Fruit fly (Drosophila melanogaster) Kc167 (cell line): ENCODE results near the gene CheB38a.

ENCODE experiments used
- Myc ChIP-seq: fragments of >200 bp; optimal IDR thresholded peaks from 2 replicates; lab custom pipeline; 2017; ENCODE audit warnings: missing external identifiers
- Sin3A ChIP-seq: fragments of >200 bp; optimal IDR thresholded peaks from 2 replicates; lab custom pipeline; 2018; ENCODE audit warnings: missing external identifiers
- h ChIP-seq: fragments of >200 bp; optimal IDR thresholded peaks from 3 replicates; lab custom pipeline; 2018; ENCODE audit warnings: missing external identifiers
- insv ChIP-seq: fragments of >200 bp; optimal IDR thresholded peaks from 3 replicates; lab custom pipeline; 2018; ENCODE audit warnings: missing external identifiers
- psq ChIP-seq: fragments of >200 bp; optimal IDR thresholded peaks from 2 replicates; lab custom pipeline; 2017; ENCODE audit warnings: missing external identifiers
- ttk ChIP-seq: sonication (Bioruptor generic); optimal IDR thresholded peaks from 2 replicates; lab custom pipeline; 2017; ENCODE audit warnings: missing external identifiers

The CheB38a gene

dm6 chr2L:20840006-20840405, 21.7 kb upstream of the CheB38a start:
- TF ChIP-seq insv (no peak), Sin3A (lab: Kevin White, UChicago) (no peak), psq (lab: Kevin White, UChicago) (no peak), ttk (no peak), Myc (no peak), h (lab: Kevin White, UChicago) (no peak)

- no peak for TF ChIP-seq h (lab: Kevin White, UChicago)
- TF ChIP-seq ttk: no peak
- TF ChIP-seq psq (lab: Kevin White, UChicago): no peak
- no peak for TF ChIP-seq Myc
- no peak for TF ChIP-seq insv
- no peak for TF ChIP-seq Sin3A (lab: Kevin White, UChicago)
Observed at dm6 chr2L:20837885-20838284, 19.6 kb upstream of the CheB38a start, which contains the start of gene Spn38F. Gene Spn38F, minus strand, starts transcription at chr2L:20837985.

dm6 chr2L:20835501-20835900, 17.2 kb upstream of the CheB38a start, which contains the start of gene Oseg5:
Gene Oseg5, minus strand, starts transcription at chr2L:20835840.
- TF ChIP-seq Myc: no peak
- TF ChIP-seq insv: no peak
- no peak for TF ChIP-seq ttk
- TF ChIP-seq Sin3A (lab: Kevin White, UChicago): no peak
- TF ChIP-seq h (lab: Kevin White, UChicago): no peak
- TF ChIP-seq psq (lab: Kevin White, UChicago): no peak

- TF ChIP-seq Sin3A (lab: Kevin White, UChicago): no peak
Observed at dm6 chr2L:20831060-20831459, 12.7 kb upstream of the CheB38a start, which contains the start of gene CG31674. Gene CG31674, plus strand, starts transcription at chr2L:20831262.

dm6 chr2L:20829755-20830396, 11.5 kb upstream of the CheB38a start:
- TF ChIP-seq insv (no peak), ttk (no peak), psq (lab: Kevin White, UChicago) (no peak), Myc (no peak), Sin3A (lab: Kevin White, UChicago) (no peak), h (lab: Kevin White, UChicago) (no peak)

dm6 chr2L:20829309-20829708, 11.0 kb upstream of the CheB38a start, which contains the start of gene CG31673:
Gene CG31673, plus strand, starts transcription at chr2L:20829609.
- TF ChIP-seq Sin3A (lab: Kevin White, UChicago) (no peak), ttk (no peak), Myc (no peak), psq (lab: Kevin White, UChicago) (no peak), h (lab: Kevin White, UChicago) (no peak), insv (no peak)

- no peak for TF ChIP-seq Sin3A (lab: Kevin White, UChicago)
- TF ChIP-seq psq (lab: Kevin White, UChicago): no peak
- TF ChIP-seq insv: no peak
- no peak for TF ChIP-seq ttk
- TF ChIP-seq h (lab: Kevin White, UChicago): no peak
- TF ChIP-seq Myc: no peak
Observed at dm6 chr2L:20828701-20829100, 10.4 kb upstream of the CheB38a start.

- no peak for TF ChIP-seq ttk
- TF ChIP-seq Myc: no peak
- no peak for TF ChIP-seq psq (lab: Kevin White, UChicago)
- no peak for TF ChIP-seq insv
- no peak for TF ChIP-seq h (lab: Kevin White, UChicago)
- TF ChIP-seq Sin3A (lab: Kevin White, UChicago): no peak
Observed at dm6 chr2L:20827045-20827444, 8.7 kb upstream of the CheB38a start.

- TF ChIP-seq Myc: no peak
- TF ChIP-seq psq (lab: Kevin White, UChicago): no peak
- TF ChIP-seq Sin3A (lab: Kevin White, UChicago): no peak
- no peak for TF ChIP-seq insv
- no peak for TF ChIP-seq ttk
- no peak for TF ChIP-seq h (lab: Kevin White, UChicago)
Observed at dm6 chr2L:20826226-20826625, 7.9 kb upstream of the CheB38a start.

- TF ChIP-seq insv (no peak), Sin3A (lab: Kevin White, UChicago) (no peak), Myc (no peak), ttk (no peak), psq (lab: Kevin White, UChicago) (no peak), h (lab: Kevin White, UChicago) (no peak)
Observed at dm6 chr2L:20825265-20825664, 6.9 kb upstream of the CheB38a start.

dm6 chr2L:20824136-20824789, 5.9 kb upstream of the CheB38a start:
- TF ChIP-seq ttk: no peak
- TF ChIP-seq psq (lab: Kevin White, UChicago): no peak
- TF ChIP-seq Myc: no peak

dm6 chr2L:20823196-20824105, 5.1 kb upstream of the CheB38a start:
- TF ChIP-seq psq (lab: Kevin White, UChicago): no peak
- no peak for TF ChIP-seq ttk
- no peak for TF ChIP-seq insv
- no peak for TF ChIP-seq Sin3A (lab: Kevin White, UChicago)
- no peak for TF ChIP-seq h (lab: Kevin White, UChicago)
- no peak for TF ChIP-seq Myc
